Fruit fly (Drosophila melanogaster) whole organism, embryonic: ENCODE measurements around the gene CG33969.

Experiments used
- Atf3 ChIP-seq: fragments of 200-800 bp; sonication (Bioruptor generic); optimal IDR thresholded peaks from 3 replicates; lab custom pipeline; 2016; ENCODE audit warnings: missing biosample characterization, missing genetic modification characterization
- C15 ChIP-seq: fragments of 200-800 bp; sonication (Bioruptor generic); IDR thresholded peaks from 3 replicates; pipeline ENCODE4 v1.3.6; 2022; ENCODE audit warnings: missing biosample characterization, missing genetic modification characterization
- CG10147 ChIP-seq: fragments of 200-800 bp; sonication (Bioruptor generic); optimal IDR thresholded peaks from 2 replicates; lab custom pipeline; 2019; ENCODE audit warnings: missing biosample characterization, mild to moderate bottlenecking, missing genetic modification characterization, moderate library complexity
- CG10959 ChIP-seq: fragments of 200-800 bp; sonication (Bioruptor generic); IDR thresholded peaks from 2 replicates; pipeline ENCODE4 v1.3.6; 2022; ENCODE audit warnings: missing biosample characterization, missing genetic modification characterization
- CG13624 ChIP-seq: fragments of 200-800 bp; sonication (Bioruptor generic); optimal IDR thresholded peaks from 2 replicates; lab custom pipeline; 2016; ENCODE audit warnings: missing biosample characterization, missing genetic modification characterization
- CG14667 ChIP-seq: fragments of 200-800 bp; sonication (Bioruptor generic); IDR thresholded peaks from 2 replicates; pipeline ENCODE4 v1.3.6; 2022; ENCODE audit warnings: missing biosample characterization, missing genetic modification characterization
- CG14965 ChIP-seq: fragments of 200-800 bp; sonication (Bioruptor generic); optimal IDR thresholded peaks from 2 replicates; lab custom pipeline; 2016; ENCODE audit warnings: missing biosample characterization, missing genetic modification characterization, borderline replicate concordance
- CG15601 ChIP-seq: fragments of 200-800 bp; sonication (Bioruptor generic); optimal IDR thresholded peaks from 3 replicates; lab custom pipeline; 2019; ENCODE audit warnings: missing biosample characterization, mild to moderate bottlenecking, missing genetic modification characterization, moderate library complexity
- CG1603 ChIP-seq: fragments of 200-800 bp; sonication (Bioruptor generic); optimal IDR thresholded peaks from 2 replicates; lab custom pipeline; 2019; ENCODE audit warnings: missing biosample characterization, mild to moderate bottlenecking, missing genetic modification characterization, moderate library complexity
- CG17612 ChIP-seq: fragments of 200-800 bp; sonication (Bioruptor generic); IDR thresholded peaks from 2 replicates; pipeline ENCODE4 v1.3.6; 2022; ENCODE audit warnings: missing biosample characterization, missing genetic modification characterization
- CG17829 ChIP-seq: fragments of 200-800 bp; optimal IDR thresholded peaks from 2 replicates; lab custom pipeline; 2019; ENCODE audit warnings: missing biosample characterization, mild to moderate bottlenecking, missing genetic modification characterization, moderate library complexity
- CG3065 ChIP-seq: fragments of 200-800 bp; sonication (Bioruptor generic); optimal IDR thresholded peaks from 2 replicates; lab custom pipeline; 2016; ENCODE audit warnings: missing biosample characterization, missing genetic modification characterization
- CG34422 ChIP-seq: fragments of 200-800 bp; sonication (Bioruptor generic); IDR thresholded peaks from 3 replicates; pipeline ENCODE4 v1.3.6; 2022; ENCODE audit warnings: missing biosample characterization, missing genetic modification characterization
- CG3726 ChIP-seq: fragments of 200-800 bp; sonication (Bioruptor generic); IDR thresholded peaks from 3 replicates; pipeline ENCODE4, ENCODE4 v1.3.6; 2022; ENCODE audit warnings: missing biosample characterization, missing genetic modification characterization
- CG3838 ChIP-seq: fragments of 200-800 bp; sonication (Bioruptor generic); optimal IDR thresholded peaks from 3 replicates; lab custom pipeline; 2016; ENCODE audit warnings: missing biosample characterization, missing genetic modification characterization
- CG4282 ChIP-seq: fragments of 200-800 bp; sonication (Bioruptor generic); optimal IDR thresholded peaks from 2 replicates; lab custom pipeline; 2016; ENCODE audit warnings: missing biosample characterization, missing genetic modification characterization
- CG4360 ChIP-seq: fragments of 200-800 bp; sonication (Bioruptor generic); IDR thresholded peaks from 2 replicates; pipeline ENCODE4 v1.3.6; 2022; ENCODE audit warnings: missing biosample characterization, missing genetic modification characterization
- CG4707 ChIP-seq: fragments of 200-800 bp; sonication (Bioruptor generic); optimal IDR thresholded peaks from 2 replicates; lab custom pipeline; 2018; ENCODE audit warnings: missing biosample characterization, mild to moderate bottlenecking, missing genetic modification characterization, moderate library complexity
- CG4854 ChIP-seq: fragments of 200-800 bp; sonication (Bioruptor generic); optimal IDR thresholded peaks from 2 replicates; lab custom pipeline; 2016; ENCODE audit warnings: missing biosample characterization, missing genetic modification characterization, inconsistent platforms
- CG5953 ChIP-seq: fragments of 200-800 bp; sonication (Bioruptor generic); IDR thresholded peaks from 2 replicates; pipeline ENCODE4 v1.3.6; 2022; ENCODE audit warnings: missing biosample characterization, missing genetic modification characterization
- CG7271 ChIP-seq: fragments of 200-800 bp; sonication (Bioruptor generic); optimal IDR thresholded peaks from 2 replicates; lab custom pipeline; 2018; ENCODE audit warnings: missing biosample characterization, mild to moderate bottlenecking, missing genetic modification characterization, moderate library complexity
- CG9727 ChIP-seq: fragments of 200-800 bp; sonication (Bioruptor generic); optimal IDR thresholded peaks from 3 replicates; lab custom pipeline; 2017; ENCODE audit warnings: missing biosample characterization, mild to moderate bottlenecking, missing genetic modification characterization
- Camta ChIP-seq: fragments of 200-800 bp; sonication (Bioruptor generic); optimal IDR thresholded peaks from 2 replicates; lab custom pipeline; 2016; ENCODE audit warnings: missing biosample characterization, missing genetic modification characterization
- Dip2 ChIP-seq: fragments of 200-800 bp; sonication (Bioruptor generic); IDR thresholded peaks from 2 replicates; pipeline ENCODE4 v1.3.6; 2022; ENCODE audit warnings: missing biosample characterization, missing genetic modification characterization
- Doc2 ChIP-seq: fragments of 200-800 bp; sonication (Bioruptor generic); IDR thresholded peaks from 2 replicates; pipeline ENCODE4 v1.3.6; 2022; ENCODE audit warnings: missing biosample characterization, missing genetic modification characterization
- Elba2 ChIP-seq: fragments of 200-800 bp; sonication (Bioruptor generic); optimal IDR thresholded peaks from 3 replicates; lab custom pipeline; 2016; ENCODE audit warnings: missing biosample characterization, missing genetic modification characterization
- Fer3 ChIP-seq: fragments of 200-800 bp; sonication (Bioruptor generic); optimal IDR thresholded peaks from 2 replicates; lab custom pipeline; 2018; ENCODE audit warnings: missing biosample characterization, mild to moderate bottlenecking, missing genetic modification characterization, moderate library complexity
- HmgD ChIP-seq: fragments of 200-800 bp; sonication (Bioruptor generic); optimal IDR thresholded peaks from 3 replicates; lab custom pipeline; 2016; ENCODE audit warnings: missing biosample characterization, missing genetic modification characterization
- HmgZ ChIP-seq: fragments of 200-800 bp; sonication (Bioruptor generic); optimal IDR thresholded peaks from 2 replicates; lab custom pipeline; 2018; ENCODE audit warnings: missing biosample characterization, mild to moderate bottlenecking, missing genetic modification characterization
- MESR4 ChIP-seq: fragments of 200-800 bp; sonication (Bioruptor generic); optimal IDR thresholded peaks from 2 replicates; lab custom pipeline; 2018; ENCODE audit warnings: missing biosample characterization, mild to moderate bottlenecking, missing genetic modification characterization, moderate library complexity
- Oaz ChIP-seq: fragments of 200-800 bp; sonication (Bioruptor generic); IDR thresholded peaks from 2 replicates; pipeline ENCODE4 v1.3.6; 2022; ENCODE audit warnings: missing biosample characterization, missing genetic modification characterization
- TFAM ChIP-seq: fragments of 200-800 bp; sonication (Bioruptor generic); optimal IDR thresholded peaks from 2 replicates; lab custom pipeline; 2017; ENCODE audit warnings: missing biosample characterization, missing genetic modification characterization, inconsistent platforms
- Trl ChIP-seq, 3 experiments: fragments of >200 bp in 2 of 3; fragments of 200-800 bp in 1 of 3; sonication (Bioruptor generic) in 1 of 3; optimal IDR thresholded peaks; 2 replicates in 1 of 3; 3 replicates in 2 of 3; lab custom pipeline; 2016 to 2017; ENCODE audit warnings: missing biosample characterization in 1 of 3, missing genetic modification characterization in 1 of 3
- ab ChIP-seq: fragments of 200-800 bp; sonication (Bioruptor generic); optimal IDR thresholded peaks from 2 replicates; lab custom pipeline; 2016; ENCODE audit warnings: missing biosample characterization, missing genetic modification characterization
- abd-A ChIP-seq: fragments of 200-800 bp; sonication (Bioruptor generic); optimal IDR thresholded peaks from 3 replicates; lab custom pipeline; 2019; ENCODE audit warnings: missing biosample characterization, mild to moderate bottlenecking, missing genetic modification characterization, moderate library complexity
- al ChIP-seq: fragments of 200-800 bp; sonication (Bioruptor generic); IDR thresholded peaks from 2 replicates; pipeline ENCODE4 v1.3.6; 2022; ENCODE audit warnings: missing biosample characterization, missing genetic modification characterization
- bigmax ChIP-seq: fragments of 200-800 bp; sonication (Bioruptor generic); optimal IDR thresholded peaks from 2 replicates; lab custom pipeline; 2018; ENCODE audit warnings: missing biosample characterization, mild to moderate bottlenecking, missing genetic modification characterization
- btn ChIP-seq: fragments of 200-800 bp; sonication (Bioruptor generic); optimal IDR thresholded peaks from 2 replicates; lab custom pipeline; 2016; ENCODE audit warnings: missing biosample characterization, missing genetic modification characterization
- cwo ChIP-seq: fragments of 200-800 bp; sonication (Bioruptor generic); optimal IDR thresholded peaks from 3 replicates; lab custom pipeline; 2017; ENCODE audit warnings: missing biosample characterization, missing genetic modification characterization, mild to moderate bottlenecking, moderate library complexity, missing genetic modification reagents
- dmrt11E ChIP-seq: fragments of 200-800 bp; sonication (Bioruptor generic); optimal IDR thresholded peaks from 3 replicates; lab custom pipeline; 2018; ENCODE audit warnings: missing biosample characterization, mild to moderate bottlenecking, missing genetic modification characterization, moderate library complexity
- emc ChIP-seq: fragments of 200-800 bp; sonication (Bioruptor generic); optimal IDR thresholded peaks from 2 replicates; lab custom pipeline; 2016; ENCODE audit warnings: missing biosample characterization, missing genetic modification characterization
- esg ChIP-seq: fragments of 200-800 bp; sonication (Bioruptor generic); conservative IDR thresholded peaks from 2 replicates; pipeline ENCODE4 v1.3.6; 2022; ENCODE audit warnings: missing biosample characterization, missing genetic modification characterization
- gfzf ChIP-seq: fragments of 200-800 bp; sonication (Bioruptor generic); optimal IDR thresholded peaks from 2 replicates; lab custom pipeline; 2016; ENCODE audit warnings: missing biosample characterization, mild to moderate bottlenecking, missing genetic modification characterization, moderate library complexity
- sim ChIP-seq: fragments of 200-800 bp; sonication (Bioruptor generic); IDR thresholded peaks from 2 replicates; pipeline ENCODE4 v1.3.6; 2022; ENCODE audit warnings: missing biosample characterization, missing genetic modification characterization
- slp2 ChIP-seq: fragments of 200-800 bp; sonication (Bioruptor generic); optimal IDR thresholded peaks from 2 replicates; lab custom pipeline; 2016; ENCODE audit warnings: missing biosample characterization, missing genetic modification characterization
- tio ChIP-seq: fragments of 200-800 bp; sonication (Bioruptor generic); optimal IDR thresholded peaks from 2 replicates; lab custom pipeline; 2017; ENCODE audit warnings: missing biosample characterization, missing genetic modification characterization, inconsistent platforms
- toy ChIP-seq: fragments of 200-800 bp; sonication (Bioruptor generic); IDR thresholded peaks from 2 replicates; pipeline ENCODE4 v1.3.6; 2022; ENCODE audit warnings: missing biosample characterization, missing genetic modification characterization
- twi ChIP-seq: fragments of 200-800 bp; optimal IDR thresholded peaks from 2 replicates; lab custom pipeline; 2019; ENCODE audit warnings: missing biosample characterization, mild to moderate bottlenecking, missing genetic modification characterization, moderate library complexity
- vvl ChIP-seq: fragments of 200-800 bp; sonication (Bioruptor generic); IDR thresholded peaks from 2 replicates; pipeline ENCODE4 v1.3.6; 2022; ENCODE audit warnings: missing biosample characterization, missing genetic modification characterization
- zf30C ChIP-seq: fragments of 200-800 bp; sonication (Bioruptor generic); optimal IDR thresholded peaks from 3 replicates; lab custom pipeline; 2018; ENCODE audit warnings: missing biosample characterization, mild to moderate bottlenecking, missing genetic modification characterization

The CG33969 gene

DNA sequence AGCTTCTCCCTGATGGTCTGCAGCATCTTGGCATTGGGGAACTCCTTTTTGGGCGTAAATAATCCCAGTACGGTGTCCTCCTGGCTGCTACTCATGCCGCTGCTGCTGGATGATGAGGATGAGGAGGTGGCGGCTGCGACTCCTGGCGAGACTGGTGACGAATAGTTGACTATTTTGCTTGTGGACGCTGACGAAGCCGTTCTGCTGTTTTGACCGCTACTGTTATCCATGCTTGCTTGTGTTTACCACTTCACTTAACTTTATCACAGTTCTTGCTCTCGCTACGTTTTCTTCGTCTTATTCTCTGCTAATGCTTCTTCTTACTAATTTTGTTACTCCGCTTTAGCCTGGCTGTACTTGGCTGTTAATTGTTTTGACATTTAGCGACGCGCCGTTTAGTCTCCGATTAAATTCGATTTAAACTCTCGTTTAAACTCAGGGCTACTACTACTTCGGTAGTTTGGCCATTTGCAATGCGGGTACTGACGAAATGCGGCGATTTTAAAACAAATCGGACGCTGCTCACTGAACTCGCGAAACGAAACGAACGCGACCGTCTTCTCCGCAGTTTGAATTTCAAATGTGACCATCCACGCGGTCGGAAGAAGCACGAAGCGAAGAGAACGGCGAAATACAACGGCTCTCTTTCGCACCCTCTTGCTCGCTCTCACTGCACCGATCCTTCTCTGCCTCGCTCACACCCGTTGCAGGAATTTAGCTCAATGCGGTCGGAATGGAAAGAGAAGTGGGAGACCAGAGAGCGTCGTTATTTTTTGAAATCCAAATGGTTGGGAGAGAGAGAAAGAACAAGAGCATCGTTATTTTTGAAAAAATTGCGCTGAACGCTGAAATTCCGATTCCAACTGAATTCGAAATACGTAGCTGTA, 7.9 kb upstream of the CG33969 start, which contains the start of gene trbl (continued):
- TF ChIP-seq CG14965 (GFP tag; lab: Kevin White, UChicago), result no peak
- no peak for TF ChIP-seq sim (GFP tag; lab: Robert Waterston, UW)
- no peak for TF ChIP-seq ab
- TF ChIP-seq CG34422 (GFP tag; lab: Robert Waterston, UW), result no peak
- peak; percentile 97 to 98 for TF ChIP-seq Trl (optimal IDR thresholded peaks at IDR 0.05; lab: Kevin White, UChicago)
- peak; percentile 80 for TF ChIP-seq Trl (GFP tag; optimal IDR thresholded peaks at IDR 0.05; lab: Kevin White, UChicago)
- TF ChIP-seq bigmax (GFP tag; lab: Kevin White, UChicago), result peak; percentile 17
- TF ChIP-seq Doc2 (GFP tag; lab: Robert Waterston, UW), result no peak
- no peak for TF ChIP-seq CG15601
- TF ChIP-seq CG3726 (GFP tag; lab: Robert Waterston, UW), result no peak
- no peak for TF ChIP-seq Camta (GFP tag; lab: Kevin White, UChicago)
- TF ChIP-seq CG17612 (GFP tag; lab: Robert Waterston, UW), result no peak
- no peak for TF ChIP-seq CG3838 (GFP tag; lab: Kevin White, UChicago)
- TF ChIP-seq CG10147, result no peak
- TF ChIP-seq CG3065 (GFP tag; lab: Kevin White, UChicago), result no peak
- no peak for TF ChIP-seq twi
- no peak for TF ChIP-seq cwo
- TF ChIP-seq CG9727, result no peak
- TF ChIP-seq CG10959 (GFP tag; lab: Robert Waterston, UW), result no peak
- TF ChIP-seq dmrt11E (tag; lab: Kevin White, UChicago), result no peak
- TF ChIP-seq Dip2 (GFP tag; lab: Robert Waterston, UW), result no peak
- peak; percentile 97 for TF ChIP-seq CG17829 (tag; lab: Kevin White, UChicago)
- TF ChIP-seq CG7271 (tag; lab: Kevin White, UChicago), result peak; percentile 54
- no peak for TF ChIP-seq CG14667
- TF ChIP-seq toy (GFP tag; lab: Robert Waterston, UW), result no peak
- TF ChIP-seq Fer3, result no peak
- no peak for TF ChIP-seq esg (GFP tag; lab: Robert Waterston, UW)
- TF ChIP-seq abd-A, result peak; percentile 2
- peak; percentile 56; the same call in 1 of the 2 replicates for TF ChIP-seq vvl (GFP tag; lab: Robert Waterston, UW)
- peak; percentile 38 for TF ChIP-seq zf30C (GFP tag; lab: Kevin White, UChicago)
- TF ChIP-seq CG4360 (GFP tag; lab: Robert Waterston, UW), result no peak
- peak; percentile 69 for TF ChIP-seq CG13624 (GFP tag; lab: Kevin White, UChicago)
- TF ChIP-seq CG4707 (GFP tag; lab: Kevin White, UChicago), result peak; percentile 26
- TF ChIP-seq Atf3, result no peak
- no peak for TF ChIP-seq tio (GFP tag; lab: Kevin White, UChicago)
- peak; percentile 59 for TF ChIP-seq gfzf
- TF ChIP-seq C15, result no peak
- no peak for TF ChIP-seq CG4282 (GFP tag; lab: Kevin White, UChicago)
- TF ChIP-seq Oaz (GFP tag; lab: Robert Waterston, UW), result no peak
- TF ChIP-seq emc (GFP tag; lab: Kevin White, UChicago), result no peak
- TF ChIP-seq HmgD (GFP tag; lab: Kevin White, UChicago), result peak; percentile 58
- TF ChIP-seq CG5953 (GFP tag; lab: Robert Waterston, UW), result no peak
- TF ChIP-seq CG4854 (GFP tag; lab: Kevin White, UChicago), result no peak
- peak; percentile 37 for TF ChIP-seq MESR4 (GFP tag; lab: Kevin White, UChicago)
- no peak for TF ChIP-seq Elba2 (GFP tag; lab: Kevin White, UChicago)
- no peak for TF ChIP-seq TFAM (GFP tag; lab: Kevin White, UChicago)
- TF ChIP-seq btn, result no peak
- no peak for TF ChIP-seq HmgZ
- peak; percentile 27 for TF ChIP-seq CG1603
- TF ChIP-seq al, result no peak
- TF ChIP-seq slp2, result no peak
